Worm (Caenorhabditis elegans): Measurements from ENCODE around the gene mel-32.
A peak's percentile ranks its signal among the peaks of the same experiment; 100 is the strongest.

- TF ChIP-seq egl-27 (tag; optimal IDR thresholded peaks at IDR 0.05) (no peak), ama-1 (optimal IDR thresholded peaks at IDR 0.05) (peak; percentile 17), hlh-11 (tag; optimal IDR thresholded peaks at IDR 0.05) (no peak), unc-62 (GFP tag; optimal IDR thresholded peaks at IDR 0.05 in 1 of 2) (no peak), unc-62 (tag; optimal IDR thresholded peaks at IDR 0.05) (no peak), spr-1 (tag; optimal IDR thresholded peaks at IDR 0.05) (no peak), hlh-30 (tag; optimal IDR thresholded peaks at IDR 0.05; ENCODE audit: insufficient read depth) (no peak), nhr-11 (tag; optimal IDR thresholded peaks at IDR 0.05) (no peak), mxl-3 (GFP tag; optimal IDR thresholded peaks at IDR 0.05) (no peak), hif-1 (tag; optimal IDR thresholded peaks at IDR 0.05) (no peak)
Measured at ce11 chrIII:6432939-6433338, 9.9 kb downstream of the mel-32 start, which contains the start of gene vps-16.
